Fruit fly (Drosophila melanogaster) whole organism, prepupa: ENCODE measurements around the gene Cpr78E.

ENCODE experiments used
- CG32006 ChIP-seq: fragments of 200-800 bp; sonication (Bioruptor generic); optimal IDR thresholded peaks from 3 replicates; lab custom pipeline; 2017; ENCODE audit warnings: missing biosample characterization, mild to moderate bottlenecking, missing genetic modification characterization
- achi ChIP-seq: fragments of 200-800 bp; sonication (Bioruptor generic); optimal IDR thresholded peaks from 3 replicates; lab custom pipeline; 2016; ENCODE audit warnings: missing biosample characterization, missing genetic modification characterization
- fkh ChIP-seq: fragments of 200-800 bp; sonication (Bioruptor generic); optimal IDR thresholded peaks from 3 replicates; lab custom pipeline; 2017; ENCODE audit warnings: missing biosample characterization, mild to moderate bottlenecking, missing genetic modification characterization, moderate library complexity
- salr ChIP-seq, 2 experiments: fragments of 200-800 bp; sonication (Bioruptor generic); optimal IDR thresholded peaks; 3 replicates each; lab custom pipeline; 2016 to 2018; ENCODE audit warnings: missing biosample characterization in 2 of 2, missing genetic modification characterization in 2 of 2, mild to moderate bottlenecking in 1 of 2

Gene Cpr78E

DNA sequence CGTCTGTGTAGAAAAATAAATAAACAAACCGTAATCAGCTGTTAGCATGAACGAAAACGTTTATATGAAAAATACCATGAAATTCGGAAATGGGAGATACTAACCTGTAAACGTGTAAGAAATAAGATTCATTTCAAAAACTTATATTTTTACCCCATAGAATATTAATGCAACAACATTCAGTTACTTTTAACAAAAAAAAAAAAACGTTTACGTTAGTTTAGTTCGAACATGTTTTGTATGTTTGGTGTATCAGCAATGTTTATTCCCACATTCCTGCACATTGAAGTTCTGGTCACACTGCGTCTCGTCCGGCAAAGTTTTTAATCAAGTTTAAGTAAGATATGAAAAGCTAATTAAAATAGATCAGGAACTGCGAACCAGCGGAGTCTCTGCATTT lies 49.4 kb downstream of the Cpr78E start, which contains the start of the genes S1P and CG11307:
Gene S1P, minus strand, starts transcription at position 23 of the 400 bp plus-strand sequence.
Gene CG11307, plus strand, starts transcription at position 270 of the 400 bp plus-strand sequence.
- TF ChIP-seq salr (GFP tag; optimal IDR thresholded peaks at IDR 0.05; lab: Kevin White, UChicago) = no peak
- TF ChIP-seq achi (GFP tag; lab: Kevin White, UChicago) = no peak
- TF ChIP-seq CG32006 (GFP tag; lab: Kevin White, UChicago) = no peak
- peak; percentile 91 for TF ChIP-seq fkh (GFP tag; lab: Kevin White, UChicago)
